Fruit fly (Drosophila melanogaster): ENCODE data around the gene chas.
A peak's percentile ranks its signal among the peaks of the same experiment; 100 is the strongest.

chas gene

DNA sequence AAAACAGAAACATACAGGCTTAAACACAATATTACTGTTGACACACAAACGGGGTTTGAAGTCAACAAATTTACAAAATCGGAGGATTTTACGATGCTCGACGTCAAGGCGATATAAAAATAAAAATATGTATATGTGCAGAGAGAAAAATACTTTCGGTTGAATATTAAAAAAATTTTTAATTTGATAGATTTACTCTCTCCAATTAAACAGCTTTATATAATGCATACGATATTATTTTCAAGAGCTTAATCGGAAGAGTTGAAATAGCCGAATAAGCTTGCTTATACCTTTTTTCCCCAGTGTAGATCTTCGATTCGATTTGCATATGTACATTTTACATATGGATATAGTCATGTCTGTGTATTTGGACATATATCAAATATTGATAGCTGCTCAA is 1.9 kb downstream of the chas start (continued):
- TF ChIP-seq lmd (GFP tag; IDR thresholded peaks at IDR 0.05): peak; percentile 55; the same call in 1 of the 2 replicates
- peak; percentile 21 for TF ChIP-seq CG15514 (GFP tag; optimal IDR thresholded peaks at IDR 0.05)
- TF ChIP-seq psq (GFP tag; optimal IDR thresholded peaks at IDR 0.05): no peak
- no peak for TF ChIP-seq crp (GFP tag; optimal IDR thresholded peaks at IDR 0.05)
- no peak for TF ChIP-seq abd-A (tag; optimal IDR thresholded peaks at IDR 0.05)
- TF ChIP-seq Usf (GFP tag; optimal IDR thresholded peaks at IDR 0.05): no peak
- TF ChIP-seq Ets65A (GFP tag): peak; percentile 75
- no peak for TF ChIP-seq Dp (GFP tag; optimal IDR thresholded peaks at IDR 0.05)
- no peak for TF ChIP-seq en (GFP tag; optimal IDR thresholded peaks at IDR 0.05)
- TF ChIP-seq schlank (tag; optimal IDR thresholded peaks at IDR 0.05): peak; percentile 40
- TF ChIP-seq CG18764 (GFP tag; optimal IDR thresholded peaks at IDR 0.05): no peak
- peak; percentile 48 for TF ChIP-seq Hr3 (GFP tag; optimal IDR thresholded peaks at IDR 0.05)
- peak; percentile 70 for TF ChIP-seq Sox102F (GFP tag; optimal IDR thresholded peaks at IDR 0.05)
- peak; percentile 54 for TF ChIP-seq CG3281 (GFP tag; optimal IDR thresholded peaks at IDR 0.05)
- peak; percentile 48 for TF ChIP-seq CG32772 (GFP tag; IDR thresholded peaks at IDR 0.05)
- no peak for TF ChIP-seq grn (GFP tag; optimal IDR thresholded peaks at IDR 0.05)
- no peak for TF ChIP-seq Trl (optimal IDR thresholded peaks at IDR 0.05)
- no peak for TF ChIP-seq Trl (GFP tag; optimal IDR thresholded peaks at IDR 0.05)
- TF ChIP-seq Doc2 (GFP tag; IDR thresholded peaks at IDR 0.05): no peak
- TF ChIP-seq CG4424 (GFP tag; optimal IDR thresholded peaks at IDR 0.05): peak; percentile 47
- no peak for TF ChIP-seq bigmax (GFP tag; optimal IDR thresholded peaks at IDR 0.05)
- TF ChIP-seq HmgD (GFP tag; optimal IDR thresholded peaks at IDR 0.05): no peak
- peak; percentile 36 for TF ChIP-seq BtbVII (GFP tag; optimal IDR thresholded peaks at IDR 0.05)
- peak; percentile 44; the same call in 1 of the 2 replicates for TF ChIP-seq esg (GFP tag; conservative IDR thresholded peaks at IDR 0.05)
- TF ChIP-seq seq (GFP tag; IDR thresholded peaks at IDR 0.05): peak; percentile 65
- TF ChIP-seq CG9876 (GFP tag; optimal IDR thresholded peaks at IDR 0.05): no peak
- no peak for TF ChIP-seq CG5245 (GFP tag; optimal IDR thresholded peaks at IDR 0.05)
- TF ChIP-seq Dek (tag; optimal IDR thresholded peaks at IDR 0.05): peak; percentile 70
- peak; percentile 37; the same call in 1 of the 2 replicates for TF ChIP-seq Oaz (GFP tag; IDR thresholded peaks at IDR 0.05)
- no peak for TF ChIP-seq Scr (GFP tag; IDR thresholded peaks at IDR 0.05; ENCODE audit: partially characterized antibody)
- TF ChIP-seq pzg (GFP tag; optimal IDR thresholded peaks at IDR 0.05): no peak
- TF ChIP-seq dmrt11E (tag; optimal IDR thresholded peaks at IDR 0.05): peak; percentile 33
- no peak for TF ChIP-seq zf30C (GFP tag; optimal IDR thresholded peaks at IDR 0.05)
- no peak for TF ChIP-seq insv (GFP tag; optimal IDR thresholded peaks at IDR 0.05)
- peak; percentile 61; the same call in 1 of the 2 replicates for TF ChIP-seq Adf1 (GFP tag; IDR thresholded peaks at IDR 0.05)
- no peak for TF ChIP-seq CG32767 (GFP tag; IDR thresholded peaks at IDR 0.05)
- no peak for TF ChIP-seq Mad (GFP tag; optimal IDR thresholded peaks at IDR 0.05)
- no peak for TF ChIP-seq Hr78 (GFP tag; optimal IDR thresholded peaks at IDR 0.05)
- TF ChIP-seq nerfin-2 (GFP tag; IDR thresholded peaks at IDR 0.05; ENCODE audit: partially characterized antibody): no peak
- TF ChIP-seq CG3163 (GFP tag; optimal IDR thresholded peaks at IDR 0.05): no peak
- peak; percentile 26 for TF ChIP-seq NK7.1 (GFP tag; optimal IDR thresholded peaks at IDR 0.05)
- TF ChIP-seq ro (GFP tag; IDR thresholded peaks at IDR 0.05): no peak
- peak; percentile 17 for TF ChIP-seq CG15011 (GFP tag; optimal IDR thresholded peaks at IDR 0.05)
- peak; percentile 77 for TF ChIP-seq al (GFP tag; IDR thresholded peaks at IDR 0.05)
- no peak for TF ChIP-seq Side (GFP tag; optimal IDR thresholded peaks at IDR 0.05)
- TF ChIP-seq CG1602 (GFP tag; optimal IDR thresholded peaks at IDR 0.05): no peak
- TF ChIP-seq CG8478 (optimal IDR thresholded peaks at IDR 0.05): no peak
- peak; percentile 70 for TF ChIP-seq ranshi (GFP tag; IDR thresholded peaks at IDR 0.05)
- TF ChIP-seq CG12104 (GFP tag; optimal IDR thresholded peaks at IDR 0.05): peak; percentile 45
- no peak for TF ChIP-seq sr (GFP tag; IDR thresholded peaks at IDR 0.05)
- TF ChIP-seq dysf (GFP tag; IDR thresholded peaks at IDR 0.05): peak; percentile 75
- TF ChIP-seq dati (GFP tag; IDR thresholded peaks at IDR 0.05): no peak
- no peak for TF ChIP-seq CG3726 (GFP tag; IDR thresholded peaks at IDR 0.05)

All from whole organism, embryonic.